Worm (Caenorhabditis elegans) whole organism, young adult: ENCODE measurements around the gene cyp-34A1.

Source experiments
- Y53G8AR.9 ChIP-seq: fragments of 200-800 bp; sonication (Bioruptor generic); conservative IDR thresholded peaks from 2 replicates; pipeline ENCODE4 v1.3.6; 2022; ENCODE audit warnings: missing genetic modification reagents, missing genetic modification characterization, missing compliant biosample characterization
- aptf-2 ChIP-seq: fragments of 200-800 bp; sonication (Bioruptor generic); conservative IDR thresholded peaks from 2 replicates; pipeline ENCODE4 v1.3.6; 2022; ENCODE audit warnings: missing genetic modification reagents, missing genetic modification characterization, missing compliant biosample characterization
- ccch-3 ChIP-seq: fragments of 200-800 bp; sonication (Bioruptor generic); optimal IDR thresholded peaks from 2 replicates; lab custom pipeline; 2018; ENCODE audit warnings: mild to moderate bottlenecking, missing genetic modification characterization, missing compliant biosample characterization
- nhr-80 ChIP-seq: sonication (generic microtip); optimal IDR thresholded peaks from 2 replicates; lab custom pipeline; 2016; ENCODE audit warnings: missing genetic modification characterization, missing compliant biosample characterization
- pha-4 ChIP-seq: fragments of 150-350 bp; sonication (generic microtip); optimal IDR thresholded peaks from 2 replicates; lab custom pipeline; 2014; ENCODE audit warnings: missing biosample characterization, missing genetic modification reagents, missing genetic modification characterization
- rcor-1 ChIP-seq: fragments of 200-800 bp; sonication (Bioruptor generic); IDR thresholded peaks from 2 replicates; pipeline ENCODE4 v1.3.6; 2022; ENCODE audit warnings: missing genetic modification reagents, missing genetic modification characterization, missing compliant biosample characterization
- ztf-26 ChIP-seq: sonication (generic microtip); optimal IDR thresholded peaks from 2 replicates; lab custom pipeline; 2017; ENCODE audit warnings: missing genetic modification characterization, missing compliant biosample characterization

- TF ChIP-seq rcor-1 (no peak), ztf-26 (tag; lab: Kevin White, UChicago) (no peak), ccch-3 (no peak), Y53G8AR.9 (no peak), nhr-80 (tag; lab: Kevin White, UChicago) (peak; percentile 59), pha-4 (tag; lab: Kevin White, UChicago) (no peak), aptf-2 (no peak)
These were observed 1.8 kb downstream of the cyp-34A1 start for ce11 chrV:15285984-15286383.
